Fruit fly (Drosophila melanogaster): ENCODE results near the gene CG13837.

- TF ChIP-seq CG1620 (GFP tag; optimal IDR thresholded peaks at IDR 0.05) (no peak), bab1 (GFP tag; optimal IDR thresholded peaks at IDR 0.05) (no peak), CG7101 (tag; optimal IDR thresholded peaks at IDR 0.05) (no peak), pad (GFP tag; optimal IDR thresholded peaks at IDR 0.05) (no peak), ovo (GFP tag; optimal IDR thresholded peaks at IDR 0.05) (no peak), CG7045 (GFP tag; optimal IDR thresholded peaks at IDR 0.05) (no peak), tj (GFP tag; optimal IDR thresholded peaks at IDR 0.05) (no peak), CG14711 (tag; optimal IDR thresholded peaks at IDR 0.05) (no peak), Hr96 (GFP tag; optimal IDR thresholded peaks at IDR 0.05) (no peak), CG33017 (tag; optimal IDR thresholded peaks at IDR 0.05) (no peak), toe (GFP tag; optimal IDR thresholded peaks at IDR 0.05) (no peak), cic (GFP tag; optimal IDR thresholded peaks at IDR 0.05) (no peak), CG11617 (GFP tag; optimal IDR thresholded peaks at IDR 0.05) (no peak), kay (GFP tag; ENCODE audit: borderline replicate concordance) (no peak)
These were observed 7.9 kb downstream of the CG13837 start, which contains the start of gene Gr94a for dm6 chr3R:23051639-23052125.

Data from whole organism, adult.